Fruit fly (Drosophila melanogaster) whole organism, embryonic: Measurements from ENCODE around the gene CG42553.

ENCODE experiments used
- Aef1 ChIP-seq: fragments of 200-800 bp; sonication (Bioruptor generic); IDR thresholded peaks from 3 replicates; pipeline ENCODE4 v1.3.6; 2022; ENCODE audit warnings: missing biosample characterization, missing genetic modification characterization
- Bteb2 ChIP-seq: fragments of 200-800 bp; sonication (Bioruptor generic); optimal IDR thresholded peaks from 2 replicates; lab custom pipeline; 2016; ENCODE audit warnings: missing biosample characterization, missing genetic modification characterization
- CG10565 ChIP-seq: fragments of 200-800 bp; sonication (Bioruptor generic); optimal IDR thresholded peaks from 3 replicates; lab custom pipeline; 2016; ENCODE audit warnings: missing biosample characterization, mild to moderate bottlenecking, missing genetic modification characterization
- CG11093 ChIP-seq: fragments of 200-800 bp; sonication (Bioruptor generic); IDR thresholded peaks from 3 replicates; pipeline ENCODE4 v1.3.6; 2022; ENCODE audit warnings: missing biosample characterization, missing genetic modification characterization
- CG14014 ChIP-seq: fragments of 200-800 bp; sonication (Bioruptor generic); IDR thresholded peaks from 2 replicates; pipeline ENCODE4 v1.3.6; 2022; ENCODE audit warnings: missing biosample characterization, missing genetic modification characterization
- CG14710 ChIP-seq: fragments of 200-800 bp; sonication (Bioruptor generic); optimal IDR thresholded peaks from 3 replicates; lab custom pipeline; 2019; ENCODE audit warnings: missing biosample characterization, mild to moderate bottlenecking, missing genetic modification characterization, moderate library complexity
- CG15514 ChIP-seq: fragments of 200-800 bp; sonication (Bioruptor generic); optimal IDR thresholded peaks from 3 replicates; lab custom pipeline; 2017; ENCODE audit warnings: missing biosample characterization, missing genetic modification characterization, mild to moderate bottlenecking, moderate library complexity, missing genetic modification reagents
- CG16779 ChIP-seq: fragments of 200-800 bp; sonication (Bioruptor generic); IDR thresholded peaks from 2 replicates; pipeline ENCODE4 v1.3.6; 2022; ENCODE audit warnings: missing biosample characterization, missing genetic modification characterization
- CG18476 ChIP-seq: fragments of 200-800 bp; sonication (Bioruptor generic); optimal IDR thresholded peaks from 2 replicates; lab custom pipeline; 2016; ENCODE audit warnings: missing biosample characterization, mild to moderate bottlenecking, missing genetic modification characterization
- CG2129 ChIP-seq: fragments of 200-800 bp; sonication (Bioruptor generic); IDR thresholded peaks from 2 replicates; pipeline ENCODE4 v1.3.6; 2022; ENCODE audit warnings: missing biosample characterization, missing genetic modification characterization; ENCODE audit not compliant: partially characterized antibody
- CG2678 ChIP-seq: fragments of 200-800 bp; sonication (Bioruptor generic); optimal IDR thresholded peaks from 3 replicates; lab custom pipeline; 2019; ENCODE audit warnings: missing biosample characterization, mild to moderate bottlenecking, missing genetic modification characterization, moderate library complexity
- CG34422 ChIP-seq: fragments of 200-800 bp; sonication (Bioruptor generic); IDR thresholded peaks from 3 replicates; pipeline ENCODE4 v1.3.6; 2022; ENCODE audit warnings: missing biosample characterization, missing genetic modification characterization
- CG4424 ChIP-seq: fragments of 200-800 bp; sonication (Bioruptor generic); optimal IDR thresholded peaks from 3 replicates; lab custom pipeline; 2016; ENCODE audit warnings: missing biosample characterization, missing genetic modification characterization
- CG6765 ChIP-seq: fragments of 200-800 bp; sonication (Bioruptor generic); optimal IDR thresholded peaks from 3 replicates; lab custom pipeline; 2017; ENCODE audit warnings: missing biosample characterization, mild to moderate bottlenecking, missing genetic modification characterization
- CG6854 ChIP-seq: fragments of 200-800 bp; sonication (Bioruptor generic); optimal IDR thresholded peaks from 3 replicates; lab custom pipeline; 2017; ENCODE audit warnings: missing biosample characterization, mild to moderate bottlenecking, missing genetic modification characterization
- CG7839 ChIP-seq: fragments of 200-800 bp; sonication (Bioruptor generic); optimal IDR thresholded peaks from 3 replicates; lab custom pipeline; 2018; ENCODE audit warnings: missing biosample characterization, mild to moderate bottlenecking, missing genetic modification characterization, moderate library complexity
- CG8478 ChIP-seq: fragments of >200 bp; optimal IDR thresholded peaks from 2 replicates; lab custom pipeline; 2018
- CG9215 ChIP-seq: fragments of 200-800 bp; sonication (Bioruptor generic); IDR thresholded peaks from 2 replicates; pipeline ENCODE4 v1.3.6; 2022; ENCODE audit warnings: missing biosample characterization, missing genetic modification characterization
- Dip2 ChIP-seq: fragments of 200-800 bp; sonication (Bioruptor generic); IDR thresholded peaks from 2 replicates; pipeline ENCODE4 v1.3.6; 2022; ENCODE audit warnings: missing biosample characterization, missing genetic modification characterization
- E2f2 ChIP-seq: fragments of 200-800 bp; sonication (Bioruptor generic); IDR thresholded peaks from 2 replicates; pipeline ENCODE4 v1.3.6; 2022; ENCODE audit warnings: missing biosample characterization, missing genetic modification characterization
- Ets65A ChIP-seq: fragments of 200-800 bp; sonication (Bioruptor generic); peaks from one replicate; lab custom pipeline; 2016; ENCODE audit warnings: missing biosample characterization, missing genetic modification characterization
- GATAe ChIP-seq: fragments of 200-800 bp; sonication (Bioruptor generic); conservative IDR thresholded peaks from 2 replicates; pipeline ENCODE4 v1.3.6; 2022; ENCODE audit warnings: missing biosample characterization, missing genetic modification characterization
- HLHmδ ChIP-seq: fragments of 200-800 bp; sonication (Bioruptor generic); optimal IDR thresholded peaks from 2 replicates; lab custom pipeline; 2018; ENCODE audit warnings: missing biosample characterization, mild to moderate bottlenecking, missing genetic modification characterization, moderate library complexity
- Hr3 ChIP-seq: fragments of 200-800 bp; sonication (Bioruptor generic); optimal IDR thresholded peaks from 3 replicates; lab custom pipeline; 2016; ENCODE audit warnings: missing biosample characterization, missing genetic modification characterization
- NC2β ChIP-seq: fragments of 200-800 bp; sonication (Bioruptor generic); optimal IDR thresholded peaks from 2 replicates; lab custom pipeline; 2016; ENCODE audit warnings: missing biosample characterization, missing genetic modification characterization
- Sox102F ChIP-seq: fragments of 200-800 bp; sonication (Bioruptor generic); optimal IDR thresholded peaks from 2 replicates; lab custom pipeline; 2018; ENCODE audit warnings: missing biosample characterization, mild to moderate bottlenecking, missing genetic modification characterization, moderate library complexity
- az2 ChIP-seq: fragments of 200-800 bp; sonication (Bioruptor generic); optimal IDR thresholded peaks from 3 replicates; lab custom pipeline; 2016; ENCODE audit warnings: missing biosample characterization, missing genetic modification characterization
- cas ChIP-seq: fragments of 200-800 bp; sonication (Bioruptor generic); IDR thresholded peaks from 2 replicates; pipeline ENCODE4 v1.3.6; 2022; ENCODE audit warnings: missing biosample characterization, missing genetic modification characterization
- chinmo ChIP-seq: fragments of 200-800 bp; sonication (Bioruptor generic); IDR thresholded peaks from 4 replicates; pipeline ENCODE4 v1.3.6; 2022; ENCODE audit warnings: missing biosample characterization, missing genetic modification characterization; ENCODE audit not compliant: partially characterized antibody
- crc ChIP-seq: fragments of 200-800 bp; sonication (Bioruptor generic); optimal IDR thresholded peaks from 2 replicates; lab custom pipeline; 2016; ENCODE audit warnings: missing biosample characterization, missing genetic modification characterization
- dan ChIP-seq: fragments of 200-800 bp; sonication (Bioruptor generic); IDR thresholded peaks from 2 replicates; pipeline ENCODE4 v1.3.6; 2022; ENCODE audit warnings: missing biosample characterization, missing genetic modification characterization
- fru ChIP-seq: fragments of >200 bp; optimal IDR thresholded peaks from 2 replicates; lab custom pipeline; 2017
- gcm ChIP-seq: fragments of 200-800 bp; sonication (Bioruptor generic); optimal IDR thresholded peaks from 2 replicates; lab custom pipeline; 2019; ENCODE audit warnings: missing biosample characterization, mild to moderate bottlenecking, missing genetic modification characterization, moderate library complexity
- gcm2 ChIP-seq: fragments of 200-800 bp; sonication (Bioruptor generic); optimal IDR thresholded peaks from 2 replicates; lab custom pipeline; 2016; ENCODE audit warnings: missing biosample characterization, missing genetic modification characterization
- hbn ChIP-seq: fragments of 200-800 bp; sonication (Bioruptor generic); IDR thresholded peaks from 2 replicates; pipeline ENCODE4 v1.3.6; 2022; ENCODE audit warnings: missing biosample characterization, missing genetic modification characterization; ENCODE audit not compliant: partially characterized antibody
- hkb ChIP-seq, 2 experiments: fragments of 200-800 bp in 1 of 2; fragments of >200 bp in 1 of 2; sonication (Bioruptor generic) in 1 of 2; IDR thresholded peaks in 1 of 2; optimal IDR thresholded peaks in 1 of 2; 2 replicates each; pipeline versions ENCODE4 v1.3.6 to Lab custom; 2017 to 2022; ENCODE audit warnings: missing biosample characterization in 1 of 2, missing genetic modification characterization in 1 of 2
- insv ChIP-seq, 2 experiments: fragments of 200-800 bp; sonication (Bioruptor generic); optimal IDR thresholded peaks; 3 replicates each; lab custom pipeline; 2016 to 2018; ENCODE audit warnings: missing biosample characterization in 2 of 2, missing genetic modification characterization in 2 of 2
- inv ChIP-seq: fragments of 200-800 bp; sonication (Bioruptor generic); IDR thresholded peaks from 2 replicates; pipeline ENCODE4 v1.3.6; 2022; ENCODE audit warnings: missing biosample characterization, missing genetic modification characterization; ENCODE audit not compliant: partially characterized antibody
- ken ChIP-seq: fragments of 200-800 bp; sonication (Bioruptor generic); IDR thresholded peaks from 3 replicates; pipeline ENCODE4 v1.3.6; 2022; ENCODE audit warnings: missing biosample characterization, missing genetic modification characterization
- lilli ChIP-seq: fragments of 200-800 bp; sonication (Bioruptor generic); optimal IDR thresholded peaks from 3 replicates; lab custom pipeline; 2016; ENCODE audit warnings: missing biosample characterization, missing genetic modification characterization
- lmd ChIP-seq: fragments of 200-800 bp; sonication (Bioruptor generic); IDR thresholded peaks from 2 replicates; pipeline ENCODE4 v1.3.6; 2022; ENCODE audit warnings: missing biosample characterization, missing genetic modification characterization
- row ChIP-seq: fragments of 200-800 bp; sonication (Bioruptor generic); IDR thresholded peaks from 3 replicates; pipeline ENCODE4 v1.3.6; 2022; ENCODE audit warnings: missing biosample characterization, missing genetic modification characterization
- scrt ChIP-seq: fragments of 200-800 bp; sonication (Bioruptor generic); optimal IDR thresholded peaks from 2 replicates; lab custom pipeline; 2018; ENCODE audit warnings: missing biosample characterization, mild to moderate bottlenecking, missing genetic modification characterization, moderate library complexity
- sens ChIP-seq: fragments of 200-800 bp; sonication (Bioruptor generic); peaks from one replicate; lab custom pipeline; 2016; ENCODE audit warnings: missing biosample characterization, missing genetic modification characterization
- so ChIP-seq: fragments of 200-800 bp; sonication (Bioruptor generic); IDR thresholded peaks from 3 replicates; pipeline ENCODE4 v1.3.6; 2022; ENCODE audit warnings: missing biosample characterization, missing genetic modification characterization
- tup ChIP-seq: fragments of 200-800 bp; sonication (Bioruptor generic); optimal IDR thresholded peaks from 2 replicates; lab custom pipeline; 2016; ENCODE audit warnings: missing biosample characterization, mild to moderate bottlenecking, missing genetic modification characterization, moderate library complexity
- vvl ChIP-seq: fragments of 200-800 bp; sonication (Bioruptor generic); IDR thresholded peaks from 2 replicates; pipeline ENCODE4 v1.3.6; 2022; ENCODE audit warnings: missing biosample characterization, missing genetic modification characterization
- wek ChIP-seq: fragments of 200-800 bp; sonication (Bioruptor generic); optimal IDR thresholded peaks from 3 replicates; lab custom pipeline; 2018; ENCODE audit warnings: missing biosample characterization, mild to moderate bottlenecking, missing genetic modification characterization, moderate library complexity
- zfh1 ChIP-seq: fragments of 200-800 bp; sonication (Bioruptor generic); IDR thresholded peaks from 3 replicates; pipeline ENCODE4 v1.3.6; 2022; ENCODE audit warnings: missing biosample characterization, missing genetic modification characterization

The CG42553 gene

DNA sequence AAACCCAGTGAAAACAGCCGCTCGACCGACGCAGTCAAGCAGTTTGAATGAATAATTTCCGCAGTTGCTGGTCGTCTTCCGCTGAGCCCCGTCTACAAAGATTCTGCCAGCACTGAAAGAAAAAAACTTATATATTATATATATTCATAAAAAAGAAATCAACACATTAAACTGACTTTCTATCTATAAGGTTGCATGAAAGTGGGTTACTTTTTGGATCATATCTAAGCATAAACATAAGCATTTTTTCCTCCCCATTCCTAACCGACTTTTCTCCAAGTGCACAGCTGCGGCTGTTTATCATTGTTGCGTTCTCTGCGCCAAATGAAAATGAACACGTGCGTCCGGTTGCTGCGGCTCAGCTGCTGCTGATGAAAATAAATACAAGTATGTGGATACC lies 13.6 kb upstream of the CG42553 start (continued):
- TF ChIP-seq lilli (GFP tag; lab: Kevin White, UChicago), result peak; percentile 43
- TF ChIP-seq row (GFP tag; lab: Robert Waterston, UW), result peak; percentile 78
- TF ChIP-seq Sox102F (GFP tag; lab: Kevin White, UChicago), result peak; percentile 81
- TF ChIP-seq CG9215, result peak; percentile 53
- no peak for TF ChIP-seq chinmo (GFP tag; lab: Robert Waterston, UW)
- TF ChIP-seq Hr3 (GFP tag; lab: Kevin White, UChicago), result peak; percentile 70
- no peak for TF ChIP-seq CG16779 (GFP tag; lab: Robert Waterston, UW)
- peak; percentile 46 for TF ChIP-seq scrt (GFP tag; lab: Kevin White, UChicago)
- TF ChIP-seq, all 482 proteins: peak for 267

DNA sequence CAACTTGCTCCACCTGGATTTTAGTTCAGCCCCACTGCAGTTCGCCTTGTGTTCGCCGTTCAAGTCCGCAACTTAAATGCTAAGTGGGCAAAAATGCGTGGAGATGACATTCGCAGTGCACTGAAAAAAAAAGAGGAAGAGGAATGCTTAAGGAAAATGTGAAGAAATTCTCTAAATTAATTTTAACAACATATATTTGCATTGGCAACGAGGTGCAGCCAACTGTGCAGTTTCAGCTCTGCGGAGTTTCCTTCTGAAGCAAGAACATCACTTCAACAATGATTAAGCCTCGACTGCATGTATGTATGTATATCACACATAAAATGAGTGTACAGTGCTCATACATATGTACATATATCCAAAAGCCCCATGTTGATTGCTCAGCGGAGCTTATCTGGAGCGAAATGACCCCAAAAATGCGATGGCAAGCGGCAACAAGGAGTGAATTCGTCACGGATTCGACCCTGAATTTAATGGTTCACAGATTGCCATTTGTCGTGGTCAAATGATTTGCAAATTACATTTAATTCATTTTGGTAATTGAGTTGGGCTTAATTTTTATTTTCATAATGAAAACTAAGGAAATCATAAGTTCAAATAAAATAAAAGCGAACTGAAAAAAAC lies 12.8 kb upstream of the CG42553 start:
- no peak for TF ChIP-seq fru (lab: Kevin White, UChicago)
- no peak for TF ChIP-seq vvl (GFP tag; lab: Robert Waterston, UW)
- no peak for TF ChIP-seq inv
- no peak for TF ChIP-seq ken
- 0 out of 3 replicates have a peak, but pooled peaks have one; percentile 12 for TF ChIP-seq CG11093 (GFP tag; lab: Robert Waterston, UW)
- TF ChIP-seq zfh1 (GFP tag; lab: Robert Waterston, UW), result no peak
- TF ChIP-seq CG6854 (GFP tag; lab: Kevin White, UChicago), result no peak
- no peak for TF ChIP-seq az2 (GFP tag; lab: Kevin White, UChicago)
- TF ChIP-seq CG34422, result no peak
- no peak for TF ChIP-seq hkb (optimal IDR thresholded peaks at IDR 0.05; lab: Kevin White, UChicago)
- TF ChIP-seq hkb (GFP tag; IDR thresholded peaks at IDR 0.05; lab: Robert Waterston, UW), result no peak
- TF ChIP-seq sens, result peak; percentile 65
- no peak for TF ChIP-seq lmd (GFP tag; lab: Robert Waterston, UW)
- no peak for TF ChIP-seq CG4424 (GFP tag; lab: Kevin White, UChicago)

DNA sequence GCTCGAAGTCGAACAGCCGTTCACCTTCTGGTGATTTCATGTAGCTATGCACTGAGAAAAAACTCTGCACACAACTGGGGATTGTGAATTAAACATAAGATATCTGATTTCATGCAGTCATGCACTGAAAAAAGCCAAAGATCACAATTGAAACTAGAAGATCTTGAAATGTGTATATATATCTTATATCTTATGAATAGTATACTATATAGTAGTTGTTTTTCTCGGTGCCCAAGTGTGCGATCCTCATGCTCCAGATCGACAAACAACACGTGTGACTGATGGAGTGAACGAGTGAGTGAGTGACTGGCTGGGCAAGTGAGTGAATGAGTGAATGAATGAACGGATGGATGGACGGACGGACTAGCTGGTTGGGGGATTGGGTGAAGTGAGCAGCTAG lies 11.9 kb upstream of the CG42553 start:
- TF ChIP-seq CG15514 (GFP tag; lab: Kevin White, UChicago), result peak; percentile 59
- no peak for TF ChIP-seq Ets65A (GFP tag; lab: Kevin White, UChicago)
- peak; percentile 29 for TF ChIP-seq CG18476 (GFP tag; lab: Kevin White, UChicago)
- peak; percentile 79 for TF ChIP-seq so (GFP tag; lab: Robert Waterston, UW)
- no peak for TF ChIP-seq CG10565
- TF ChIP-seq dan (GFP tag; lab: Robert Waterston, UW), result peak; percentile 31; the same call in 1 of the 2 replicates
- TF ChIP-seq Bteb2 (GFP tag; lab: Kevin White, UChicago), result peak; percentile 16
- TF ChIP-seq crc (GFP tag; lab: Kevin White, UChicago), result no peak
- TF ChIP-seq CG14014 (GFP tag; lab: Robert Waterston, UW), result peak; percentile 45; the same call in 1 of the 2 replicates
- peak; percentile 41 for TF ChIP-seq CG6765 (GFP tag; lab: Kevin White, UChicago)
- TF ChIP-seq gcm2 (GFP tag; lab: Kevin White, UChicago), result no peak
- TF ChIP-seq CG14710 (tag; lab: Kevin White, UChicago), result peak; percentile 75
- peak; percentile 39; the same call in 1 of the 2 replicates for TF ChIP-seq E2f2 (GFP tag; lab: Robert Waterston, UW)
- TF ChIP-seq Dip2 (GFP tag; lab: Robert Waterston, UW), result no peak
- no peak for TF ChIP-seq tup (GFP tag; lab: Kevin White, UChicago)
- peak; percentile 17 for TF ChIP-seq wek (GFP tag; lab: Kevin White, UChicago)
- peak; percentile 21 for TF ChIP-seq HLHmδ
- TF ChIP-seq insv (GFP tag; optimal IDR thresholded peaks at IDR 0.05; lab: Kevin White, UChicago), result no peak
- TF ChIP-seq NC2β, result no peak
- TF ChIP-seq CG2129, result no peak
- no peak for TF ChIP-seq hbn (GFP tag; lab: Robert Waterston, UW)
- peak; percentile 72 for TF ChIP-seq gcm (GFP tag; lab: Kevin White, UChicago)
- TF ChIP-seq CG8478 (lab: Kevin White, UChicago), result no peak
- peak; percentile 83 for TF ChIP-seq CG2678
- peak; percentile 73 for TF ChIP-seq Aef1
- TF ChIP-seq GATAe (GFP tag; lab: Robert Waterston, UW), result no peak
- TF ChIP-seq CG7839 (tag; lab: Kevin White, UChicago), result peak; percentile 79
- no peak for TF ChIP-seq cas (GFP tag; lab: Robert Waterston, UW)
